Worm (Caenorhabditis elegans) whole organism, L4 larva: Measurements from ENCODE around the gene scrm-5.

Experiments
- F49E8.2 ChIP-seq: sonication (generic microtip); optimal IDR thresholded peaks from 2 replicates; lab custom pipeline; 2016; ENCODE audit warnings: missing compliant biosample characterization, mild to moderate bottlenecking, missing genetic modification characterization, borderline replicate concordance
- Y75B8A.6 ChIP-seq: fragments of 200-800 bp; sonication (Bioruptor generic); IDR thresholded peaks from 2 replicates; pipeline ENCODE4 v1.3.6; 2022; ENCODE audit warnings: missing genetic modification reagents, missing genetic modification characterization, missing compliant biosample characterization
- attf-4 ChIP-seq: sonication (generic microtip); optimal IDR thresholded peaks from 3 replicates; lab custom pipeline; 2017; ENCODE audit warnings: missing biosample characterization, missing genetic modification characterization
- ceh-82 ChIP-seq: sonication (generic microtip); optimal IDR thresholded peaks from 2 replicates; lab custom pipeline; 2017; ENCODE audit warnings: missing biosample characterization, missing genetic modification characterization
- dve-1 ChIP-seq: sonication (generic microtip); optimal IDR thresholded peaks from 2 replicates; lab custom pipeline; 2017; ENCODE audit warnings: antibody characterized with exemption, mild to moderate bottlenecking, missing genetic modification characterization, missing compliant biosample characterization; ENCODE audit not compliant: insufficient read depth
- lin-15B ChIP-seq: fragments of 150-350 bp; sonication (generic microtip); optimal IDR thresholded peaks from 3 replicates; lab custom pipeline; 2014; ENCODE audit warnings: missing biosample characterization, missing genetic modification characterization
- lir-3 ChIP-seq: sonication (generic microtip); optimal IDR thresholded peaks from 2 replicates; lab custom pipeline; 2016; ENCODE audit warnings: mild to moderate bottlenecking, missing genetic modification characterization, missing compliant biosample characterization
- nhr-25 ChIP-seq: sonication (generic microtip); optimal IDR thresholded peaks from 2 replicates; lab custom pipeline; 2017; ENCODE audit warnings: missing genetic modification characterization, mild to moderate bottlenecking, missing compliant biosample characterization, antibody characterized with exemption, moderate library complexity, borderline replicate concordance; ENCODE audit not compliant: insufficient read depth
- nhr-28 ChIP-seq: fragments of 150-350 bp; optimal IDR thresholded peaks from 2 replicates; lab custom pipeline; 2014; ENCODE audit warnings: missing biosample characterization, missing genetic modification characterization
- nhr-41 ChIP-seq: fragments of 200-800 bp; sonication (Bioruptor generic); IDR thresholded peaks from 2 replicates; pipeline ENCODE4 v1.3.6; 2022; ENCODE audit warnings: missing genetic modification reagents, missing genetic modification characterization, missing compliant biosample characterization
- pqm-1 ChIP-seq: sonication (generic microtip); optimal IDR thresholded peaks from 2 replicates; lab custom pipeline; 2017; ENCODE audit warnings: missing biosample characterization, missing genetic modification characterization
- snpc-4 ChIP-seq: fragments of 150-350 bp; optimal IDR thresholded peaks from 2 replicates; lab custom pipeline; 2014; ENCODE audit warnings: missing biosample characterization, missing genetic modification characterization

DNA sequence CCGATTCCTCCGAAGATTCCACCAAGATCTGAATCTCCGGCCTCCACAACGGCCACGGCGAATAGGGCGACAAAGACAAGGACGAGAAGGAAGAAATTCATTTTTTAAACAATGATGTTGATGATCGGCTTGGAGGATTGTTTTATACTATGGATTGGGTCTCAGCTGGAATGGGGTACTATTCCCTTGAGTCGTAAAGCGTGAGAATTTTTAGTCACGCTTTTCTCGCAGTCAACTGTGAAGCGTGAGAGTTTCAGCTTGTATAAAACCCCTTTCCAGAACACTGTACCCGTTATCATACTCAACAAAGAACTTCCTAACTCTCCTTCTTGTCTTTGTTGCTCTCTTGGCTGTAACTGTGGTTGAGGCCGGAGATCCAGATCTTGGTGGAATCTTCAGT lies 47.7 kb upstream of the scrm-5 start, which contains the start of gene F49F1.15:
- TF ChIP-seq attf-4 (no peak), F49E8.2 (tag; lab: Kevin White, UChicago) (no peak), nhr-25 (tag; lab: Kevin White, UChicago) (no peak), lin-15B (tag; lab: Kevin White, UChicago) (no peak), Y75B8A.6 (GFP tag; lab: Robert Waterston, UW) (no peak), lir-3 (tag; lab: Kevin White, UChicago) (no peak), nhr-41 (GFP tag; lab: Robert Waterston, UW) (no peak), ceh-82 (no peak), pqm-1 (tag; lab: Kevin White, UChicago) (no peak), snpc-4 (tag; lab: Kevin White, UChicago) (no peak), dve-1 (no peak), nhr-28 (tag; lab: Kevin White, UChicago) (no peak)
